Fruit fly (Drosophila melanogaster): ENCODE data around the gene ci.

DNA sequence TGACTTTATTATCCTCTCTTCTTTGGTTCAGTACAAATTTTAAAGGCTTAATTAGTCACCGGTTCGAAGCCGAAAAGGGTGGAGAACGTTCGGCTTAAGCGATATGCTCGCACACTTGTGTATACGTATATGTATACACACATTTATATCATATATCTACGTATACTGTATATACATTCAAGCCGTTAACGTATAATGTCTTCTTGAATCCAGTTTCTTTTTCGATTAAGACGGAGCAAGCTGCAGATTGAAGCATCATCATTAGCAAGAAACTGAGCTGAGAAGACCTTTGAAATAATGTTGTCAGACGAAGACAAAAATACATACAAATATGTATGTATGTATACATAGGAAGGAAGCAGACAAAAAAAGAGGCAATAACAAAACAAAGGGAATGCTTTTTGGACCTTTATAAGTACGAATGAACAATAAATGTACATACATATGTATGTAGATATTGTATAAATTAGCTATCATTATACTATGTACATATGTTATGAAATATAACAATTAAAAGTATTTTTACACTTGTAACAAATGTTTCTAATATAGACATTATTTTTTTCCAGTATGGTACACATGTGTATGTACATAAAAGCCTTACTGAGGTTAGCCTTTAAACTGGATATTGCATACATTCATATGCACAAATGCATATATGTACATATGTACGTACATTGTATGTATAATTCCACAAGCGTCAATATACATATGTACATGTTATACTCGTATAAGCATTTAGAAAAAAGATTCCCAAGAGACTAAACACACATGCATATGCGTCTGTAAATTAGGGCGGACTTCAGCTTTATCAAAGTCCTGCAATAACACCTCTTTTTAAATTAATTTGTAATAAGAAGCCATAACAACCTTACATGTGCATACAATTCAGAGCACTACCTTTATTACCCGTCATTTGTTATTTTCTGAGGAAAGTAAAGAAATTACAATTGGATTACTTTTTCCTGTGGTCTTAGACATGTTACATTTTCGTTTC, 3.5 kb upstream of the ci start:
- TF ChIP-seq pan (optimal IDR thresholded peaks at IDR 0.05) (no peak), CG8478 (optimal IDR thresholded peaks at IDR 0.05) (no peak), usp (GFP tag; optimal IDR thresholded peaks at IDR 0.05) (no peak), Dll (optimal IDR thresholded peaks at IDR 0.05) (no peak), psq (optimal IDR thresholded peaks at IDR 0.05) (no peak), EcR (GFP tag; optimal IDR thresholded peaks at IDR 0.05) (no peak)
